Worm (Caenorhabditis elegans) whole organism, L1 larva: Measurements from ENCODE around the gene lido-6.

ENCODE experiments used
- alr-1 ChIP-seq: fragments of 200-800 bp; sonication (Bioruptor generic); optimal IDR thresholded peaks from 2 replicates; lab custom pipeline; 2018; ENCODE audit warnings: borderline replicate concordance, mild to moderate bottlenecking, missing genetic modification characterization, missing compliant biosample characterization
- ama-1 ChIP-seq: fragments of 150-350 bp; optimal IDR thresholded peaks from 2 replicates; lab custom pipeline; 2014
- ceh-82 ChIP-seq, 3 experiments: fragments of 150-350 bp in 1 of 3; sonication (generic microtip) in 2 of 3; optimal IDR thresholded peaks; 2 replicates each; lab custom pipeline; 2014 to 2017; ENCODE audit warnings: missing biosample characterization in 3 of 3, missing genetic modification characterization in 3 of 3
- ceh-90 ChIP-seq: sonication (generic microtip); optimal IDR thresholded peaks from 2 replicates; lab custom pipeline; 2016; ENCODE audit warnings: missing genetic modification characterization, missing compliant biosample characterization
- elt-3 ChIP-seq, 6 experiments: fragments of 150-350 bp in 1 of 6; sonication (generic microtip); optimal IDR thresholded peaks; 2 replicates each; lab custom pipeline; 2017 to 2018; ENCODE audit warnings: missing biosample characterization in 6 of 6, missing genetic modification characterization in 6 of 6, inconsistent platforms in 1 of 6
- lin-35 ChIP-seq, 2 experiments: fragments of 150-350 bp; optimal IDR thresholded peaks; 2 replicates each; lab custom pipeline; 2014; ENCODE audit warnings: missing biosample characterization in 2 of 2, missing genetic modification characterization in 2 of 2, missing genetic modification reagents in 2 of 2
- lin-39 ChIP-seq: fragments of 150-350 bp; optimal IDR thresholded peaks from 2 replicates; lab custom pipeline; 2014; ENCODE audit warnings: missing biosample characterization, missing genetic modification reagents, missing genetic modification characterization
- pqm-1 ChIP-seq: sonication (generic microtip); optimal IDR thresholded peaks from 3 replicates; lab custom pipeline; 2017; ENCODE audit warnings: missing biosample characterization, missing genetic modification characterization
- rnt-1 ChIP-seq: sonication (generic microtip); optimal IDR thresholded peaks from 2 replicates; lab custom pipeline; 2016; ENCODE audit warnings: mild to moderate bottlenecking, missing genetic modification characterization, moderate library complexity, missing compliant biosample characterization
- skn-1 ChIP-seq: fragments of 150-350 bp; optimal IDR thresholded peaks from 2 replicates; lab custom pipeline; 2014; ENCODE audit warnings: missing biosample characterization, missing genetic modification characterization
- snpc-4 ChIP-seq: fragments of 150-350 bp; optimal IDR thresholded peaks from 2 replicates; lab custom pipeline; 2014; ENCODE audit warnings: missing biosample characterization, missing genetic modification characterization
- tbx-2 ChIP-seq: sonication (generic microtip); optimal IDR thresholded peaks from 2 replicates; lab custom pipeline; 2016; ENCODE audit warnings: missing genetic modification characterization, missing compliant biosample characterization
- ztf-11 ChIP-seq, 2 experiments: sonication (generic microtip); optimal IDR thresholded peaks; 2 replicates each; lab custom pipeline; 2016 to 2017; ENCODE audit warnings: missing genetic modification characterization in 2 of 2, missing biosample characterization in 1 of 2, missing compliant biosample characterization in 1 of 2

DNA sequence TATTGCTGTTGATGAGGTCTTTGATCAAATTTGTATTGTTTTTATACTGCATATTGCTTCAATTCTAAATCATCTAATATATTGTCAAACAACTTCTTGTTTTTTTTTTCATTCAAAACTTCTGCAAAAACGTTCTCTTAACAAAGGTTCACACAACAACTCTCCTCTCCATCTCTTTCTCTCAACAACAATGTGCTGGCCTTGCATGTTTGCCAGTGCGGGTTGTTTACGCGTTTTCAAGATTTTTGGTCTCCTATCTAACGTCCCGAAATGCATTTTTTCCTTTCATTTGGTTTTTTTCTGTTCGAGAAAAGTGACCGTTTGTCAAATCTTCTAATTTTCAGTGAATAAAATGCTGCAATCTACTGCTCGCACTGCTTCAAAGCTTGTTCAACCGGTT is 22.6 kb downstream of the lido-6 start, which contains the start of gene sod-3:
- TF ChIP-seq ceh-82 (tag; optimal IDR thresholded peaks at IDR 0.05; lab: Kevin White, UChicago): no peak
- no peak for TF ChIP-seq tbx-2 (tag; lab: Kevin White, UChicago)
- TF ChIP-seq ama-1 (lab: Kevin White, UChicago): no peak
- no peak for TF ChIP-seq ztf-11 (tag; optimal IDR thresholded peaks at IDR 0.05; lab: Kevin White, UChicago)
- TF ChIP-seq elt-3 (tag; optimal IDR thresholded peaks at IDR 0.05; lab: Kevin White, UChicago): no peak
- TF ChIP-seq lin-35 (GFP tag; optimal IDR thresholded peaks at IDR 0.05; lab: Kevin White, UChicago): no peak
- TF ChIP-seq snpc-4 (tag; lab: Kevin White, UChicago): no peak
- no peak for TF ChIP-seq skn-1 (tag; lab: Kevin White, UChicago)
- no peak for TF ChIP-seq pqm-1 (tag; lab: Kevin White, UChicago)
- TF ChIP-seq rnt-1: no peak
- no peak for TF ChIP-seq lin-39 (tag; lab: Kevin White, UChicago)
- TF ChIP-seq ceh-90 (tag; lab: Kevin White, UChicago): no peak
- TF ChIP-seq alr-1: no peak
